Worm (Caenorhabditis elegans) whole organism, young adult: Measurements from ENCODE around the gene F54D12.8.
"Not testable (repeated sequence)": the region's sequence is repeated elsewhere in the genome, so short reads cannot be mapped to it uniquely, and the experiment has no call there.

Source experiments
- B0261.1 ChIP-seq: sonication (generic microtip); optimal IDR thresholded peaks from 2 replicates; lab custom pipeline; 2016; ENCODE audit warnings: mild to moderate bottlenecking, missing genetic modification characterization, moderate library complexity, missing compliant biosample characterization
- F22D6.2 ChIP-seq: sonication (generic microtip); optimal IDR thresholded peaks from 2 replicates; lab custom pipeline; 2016; ENCODE audit warnings: mild to moderate bottlenecking, missing genetic modification characterization, missing compliant biosample characterization
- T26A5.8 ChIP-seq: sonication (generic microtip); optimal IDR thresholded peaks from 2 replicates; lab custom pipeline; 2016; ENCODE audit warnings: missing genetic modification characterization, missing compliant biosample characterization
- akir-1 ChIP-seq: fragments of 200-800 bp; sonication (Bioruptor generic); optimal IDR thresholded peaks from 2 replicates; lab custom pipeline; 2018; ENCODE audit warnings: mild to moderate bottlenecking, missing genetic modification characterization, moderate library complexity, missing compliant biosample characterization
- ama-1 ChIP-seq, 3 experiments: fragments of 150-350 bp in 1 of 3; sonication (generic microtip) in 2 of 3; optimal IDR thresholded peaks; 2 replicates each; lab custom pipeline; 2014 to 2018; ENCODE audit warnings: missing biosample characterization in 2 of 3, missing genetic modification characterization in 2 of 3, missing genetic modification reagents in 2 of 3
- him-1 ChIP-seq: sonication (generic microtip); optimal IDR thresholded peaks from 2 replicates; lab custom pipeline; 2016; ENCODE audit warnings: missing genotype, missing genetic modification reagents, missing genetic modification characterization, missing compliant biosample characterization
- lin-35 ChIP-seq, 3 experiments: fragments of 150-350 bp in 2 of 3; sonication (generic microtip) in 1 of 3; optimal IDR thresholded peaks; 2 replicates each; lab custom pipeline; 2014 to 2018; ENCODE audit warnings: missing biosample characterization in 3 of 3, missing genetic modification characterization in 3 of 3, missing genetic modification reagents in 3 of 3
- nhr-120 ChIP-seq: fragments of 200-800 bp; sonication (Bioruptor generic); IDR thresholded peaks from 2 replicates; pipeline ENCODE4 v1.3.6; 2022; ENCODE audit warnings: missing genetic modification characterization, missing compliant biosample characterization
- nhr-90 ChIP-seq: sonication (generic microtip); optimal IDR thresholded peaks from 2 replicates; lab custom pipeline; 2016; ENCODE audit warnings: missing genotype, mild to moderate bottlenecking, missing genetic modification characterization, missing compliant biosample characterization
- snpc-1.1 ChIP-seq: sonication (generic microtip); optimal IDR thresholded peaks from 2 replicates; lab custom pipeline; 2017; ENCODE audit warnings: missing genetic modification characterization, mild to moderate bottlenecking, missing compliant biosample characterization, antibody characterized with exemption, moderate library complexity, missing genotype, missing genetic modification reagents; ENCODE audit not compliant: insufficient read depth
- unc-130 ChIP-seq: sonication (generic microtip); optimal IDR thresholded peaks from 2 replicates; lab custom pipeline; 2016; ENCODE audit warnings: missing genetic modification reagents, missing genetic modification characterization, missing compliant biosample characterization

ce11 chrII:1446696-1447293, 49.0 kb upstream of the F54D12.8 start, which contains the start of gene Y51H7C.12:
- TF ChIP-seq F22D6.2 (tag; lab: Kevin White, UChicago); nhr-120 (GFP tag; lab: Robert Waterston, UW); ama-1 (optimal IDR thresholded peaks at IDR 0.05; lab: Kevin White, UChicago); ama-1 (GFP tag; optimal IDR thresholded peaks at IDR 0.05; lab: Kevin White, UChicago); unc-130 (GFP tag; lab: Kevin White, UChicago); T26A5.8 (tag; lab: Kevin White, UChicago); nhr-90 (tag; lab: Kevin White, UChicago); snpc-1.1 (tag; lab: Kevin White, UChicago); B0261.1 (tag; lab: Kevin White, UChicago); akir-1 (GFP tag; lab: Kevin White, UChicago); lin-35 (GFP tag; optimal IDR thresholded peaks at IDR 0.05; lab: Kevin White, UChicago); him-1 (tag; lab: Kevin White, UChicago): not testable (repeated sequence)
